Worm (Caenorhabditis elegans): ENCODE data around the gene swsn-7.

Gene swsn-7

DNA sequence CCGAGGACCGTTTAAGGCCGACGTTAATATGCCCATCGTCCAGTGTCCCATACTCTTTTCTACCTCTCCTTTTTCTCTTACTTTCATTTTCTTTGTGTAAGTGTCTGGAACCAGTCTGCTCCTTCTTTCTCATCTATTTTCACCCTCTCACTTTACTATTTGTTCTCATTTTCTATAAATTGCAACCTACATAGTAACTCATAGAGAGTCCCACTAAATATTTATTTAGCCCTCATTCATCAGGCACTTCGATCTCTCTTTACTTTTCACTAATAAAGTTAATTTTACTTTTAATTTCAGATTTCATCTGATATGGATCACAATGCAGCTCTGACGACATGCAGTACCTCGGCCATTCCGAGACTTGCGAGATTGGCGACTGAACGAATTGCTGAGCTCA, 10.2 kb downstream of the swsn-7 start, which contains the start of gene zyg-11:
Gene zyg-11 (plus strand): TSS at position 301 of the 400 bp plus-strand sequence.
- TF ChIP-seq nhr-76 (tag; optimal IDR thresholded peaks at IDR 0.05) = no peak
- no peak for TF ChIP-seq flh-1 (GFP tag; optimal IDR thresholded peaks at IDR 0.05)
- TF ChIP-seq ceh-43 (GFP tag; optimal IDR thresholded peaks at IDR 0.05) = no peak
- TF ChIP-seq mep-1 (tag; optimal IDR thresholded peaks at IDR 0.05) = no peak
- no peak for TF ChIP-seq zip-8 (tag; optimal IDR thresholded peaks at IDR 0.05)
- no peak for TF ChIP-seq sem-2 (GFP tag; optimal IDR thresholded peaks at IDR 0.05)
- no peak for TF ChIP-seq ces-1 (GFP tag; optimal IDR thresholded peaks at IDR 0.05)
- TF ChIP-seq lin-32 (GFP tag; optimal IDR thresholded peaks at IDR 0.05) = no peak
- TF ChIP-seq sptf-1 (tag; optimal IDR thresholded peaks at IDR 0.05) = no peak
- no peak for TF ChIP-seq nhr-12 (tag; optimal IDR thresholded peaks at IDR 0.05)
- no peak for TF ChIP-seq snpc-4 (tag; optimal IDR thresholded peaks at IDR 0.05)
- no peak for TF ChIP-seq lin-13 (tag; optimal IDR thresholded peaks at IDR 0.05)
- no peak for TF ChIP-seq ham-2 (GFP tag; optimal IDR thresholded peaks at IDR 0.05)
- no peak for TF ChIP-seq nhr-28 (tag; optimal IDR thresholded peaks at IDR 0.05)
- no peak for TF ChIP-seq lsy-2 (tag; optimal IDR thresholded peaks at IDR 0.05)

DNA sequence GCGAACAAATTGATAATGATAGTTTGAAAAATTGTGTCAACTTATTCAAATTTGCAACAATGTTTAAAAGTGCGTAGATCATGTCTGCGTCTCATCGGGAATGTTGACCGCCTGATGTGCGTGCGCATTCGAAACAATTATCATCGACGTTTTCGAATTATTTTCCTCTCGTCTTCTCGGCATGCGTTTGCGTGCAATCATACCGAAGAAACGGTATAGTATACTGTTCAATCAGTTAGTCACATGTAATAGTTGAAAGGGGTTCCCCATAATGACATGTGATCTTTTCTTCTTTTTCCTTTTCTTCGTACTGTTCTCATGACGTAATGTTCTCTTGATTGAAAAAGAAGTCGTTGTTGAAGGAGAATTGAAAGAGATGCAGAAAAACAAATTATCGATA, 10.8 kb downstream of the swsn-7 start:
- TF ChIP-seq unc-39 (tag; optimal IDR thresholded peaks at IDR 0.05) (no peak), zip-8 (tag; optimal IDR thresholded peaks at IDR 0.05) (peak; percentile 2)

DNA sequence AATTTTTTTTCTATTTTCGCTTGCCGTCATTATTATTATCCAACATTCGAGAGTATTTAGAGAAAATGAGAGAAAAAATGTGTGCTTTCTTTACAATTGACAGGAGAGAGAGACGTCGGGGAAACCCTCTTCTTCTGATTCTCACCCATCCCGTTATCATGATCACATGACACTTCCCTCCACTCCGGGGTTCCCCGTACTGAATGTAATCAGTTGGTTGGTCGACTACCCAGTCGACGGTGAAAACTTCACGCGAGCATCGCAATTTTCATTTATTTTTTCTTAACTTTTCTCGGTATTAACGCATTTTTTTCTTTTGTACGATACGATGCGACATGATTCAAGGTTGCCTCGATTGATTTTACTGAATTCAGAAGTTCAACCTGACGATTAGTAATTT, 11.4 kb downstream of the swsn-7 start:
- TF ChIP-seq sem-2 (GFP tag; optimal IDR thresholded peaks at IDR 0.05) = no peak
- no peak for TF ChIP-seq drap-1 (GFP tag; optimal IDR thresholded peaks at IDR 0.05)
- TF ChIP-seq flh-1 (GFP tag; optimal IDR thresholded peaks at IDR 0.05) = no peak
- TF ChIP-seq ceh-83 (GFP tag; optimal IDR thresholded peaks at IDR 0.05) = no peak
- TF ChIP-seq snpc-4 (tag; optimal IDR thresholded peaks at IDR 0.05) = no peak
- TF ChIP-seq nhr-2 (tag; optimal IDR thresholded peaks at IDR 0.05) = no peak
- no peak for TF ChIP-seq unc-39 (tag; optimal IDR thresholded peaks at IDR 0.05)
- TF ChIP-seq ztf-11 (tag; optimal IDR thresholded peaks at IDR 0.05) = no peak
- TF ChIP-seq ceh-39 (tag; optimal IDR thresholded peaks at IDR 0.05) = no peak
- TF ChIP-seq hlh-1 (tag; optimal IDR thresholded peaks at IDR 0.05) = no peak
- no peak for TF ChIP-seq lin-13 (tag; optimal IDR thresholded peaks at IDR 0.05)
- TF ChIP-seq elt-3 (tag; optimal IDR thresholded peaks at IDR 0.05) = no peak
- no peak for TF ChIP-seq cnd-1 (tag; optimal IDR thresholded peaks at IDR 0.05)
- TF ChIP-seq mep-1 (tag; optimal IDR thresholded peaks at IDR 0.05) = no peak
- no peak for TF ChIP-seq nhr-76 (tag; optimal IDR thresholded peaks at IDR 0.05)
- no peak for TF ChIP-seq M03D4.4 (tag; optimal IDR thresholded peaks at IDR 0.05)
- no peak for TF ChIP-seq mab-5 (tag; optimal IDR thresholded peaks at IDR 0.05)
- no peak for TF ChIP-seq nhr-12 (tag; optimal IDR thresholded peaks at IDR 0.05)
- TF ChIP-seq lin-32 (GFP tag; optimal IDR thresholded peaks at IDR 0.05) = no peak

DNA sequence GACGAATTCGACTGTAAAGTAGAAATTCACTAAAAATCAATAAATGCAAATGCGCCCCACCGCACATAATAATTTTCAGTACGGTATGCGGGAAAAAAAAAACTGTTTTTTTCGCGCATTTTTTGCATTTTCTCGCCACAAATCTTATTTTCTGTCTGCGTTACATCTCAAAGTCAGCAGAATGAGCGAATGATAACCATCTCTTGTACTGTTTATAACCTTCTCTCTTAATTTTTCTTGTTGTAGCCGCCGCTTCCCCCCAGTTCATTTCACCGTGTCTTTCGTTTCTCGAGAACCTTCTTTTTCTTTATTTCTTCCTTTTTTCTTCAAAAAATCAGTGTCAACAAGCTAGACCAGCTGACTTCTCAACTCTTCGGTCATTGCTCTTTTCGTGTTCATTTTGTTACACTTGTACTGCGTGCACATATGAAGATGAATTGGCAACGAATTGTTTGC, 12.1 kb downstream of the swsn-7 start:
- TF ChIP-seq lsy-2 (tag; optimal IDR thresholded peaks at IDR 0.05) = peak; percentile 58
- no peak for TF ChIP-seq blmp-1 (tag; optimal IDR thresholded peaks at IDR 0.05)
- no peak for TF ChIP-seq bed-3 (GFP tag; optimal IDR thresholded peaks at IDR 0.05)
- TF ChIP-seq ces-1 (GFP tag; optimal IDR thresholded peaks at IDR 0.05) = peak; percentile 2
- no peak for TF ChIP-seq snpc-4 (tag; optimal IDR thresholded peaks at IDR 0.05)
- TF ChIP-seq nhr-2 (tag; optimal IDR thresholded peaks at IDR 0.05) = no peak
- TF ChIP-seq mls-2 (tag; optimal IDR thresholded peaks at IDR 0.05) = no peak
- TF ChIP-seq hlh-1 (tag; optimal IDR thresholded peaks at IDR 0.05) = peak; percentile 53
- TF ChIP-seq unc-120 (tag; optimal IDR thresholded peaks at IDR 0.05; ENCODE audit: poor library complexity, severe bottlenecking) = no peak
- no peak for TF ChIP-seq drap-1 (GFP tag; optimal IDR thresholded peaks at IDR 0.05)

DNA sequence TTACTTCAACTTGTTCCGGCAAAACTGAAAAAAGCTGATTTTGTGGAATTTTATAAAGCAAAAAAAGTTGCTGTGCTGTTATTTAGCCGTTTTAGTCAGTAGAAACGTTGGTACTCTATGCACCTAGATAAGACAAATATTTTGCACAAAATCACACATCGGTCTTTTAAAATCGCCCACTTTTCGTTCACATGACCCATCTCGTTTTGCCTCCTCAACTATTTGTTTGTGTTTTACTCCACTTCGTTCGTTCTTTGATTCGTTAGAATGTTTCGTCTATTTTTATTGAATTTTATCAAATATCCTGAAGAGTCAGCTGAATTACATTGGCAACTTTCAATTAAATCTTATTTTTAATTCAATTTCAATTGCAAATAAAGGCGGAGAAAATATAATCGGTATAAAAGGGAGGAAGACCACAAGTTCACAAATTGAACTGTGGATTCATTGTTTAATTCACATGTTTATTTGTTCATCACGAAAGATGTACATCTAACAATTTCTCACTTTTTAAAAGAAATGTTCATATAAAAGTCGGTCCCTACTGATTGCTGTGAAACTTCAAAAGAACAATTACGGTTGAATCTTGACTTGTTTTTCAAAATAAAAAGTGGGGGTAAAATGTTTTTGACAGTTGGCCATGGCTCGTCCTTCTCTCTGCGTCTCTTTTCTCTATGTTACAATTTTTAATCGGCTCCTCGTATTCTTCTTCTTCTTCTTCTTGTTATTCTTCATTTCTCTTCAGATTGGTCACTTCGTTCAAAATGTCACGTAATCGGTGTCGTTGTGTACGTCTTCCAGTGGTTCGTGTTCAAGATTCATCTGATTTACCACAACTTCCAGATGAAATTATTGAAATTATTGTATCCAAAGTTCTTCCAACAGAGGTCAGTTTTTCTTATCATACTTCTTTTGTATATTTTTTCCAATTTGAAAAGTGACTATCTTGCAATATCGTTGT, 15.2 kb downstream of the swsn-7 start, which contains the start of gene DH11.2:
Gene DH11.2 (plus strand): TSS at position 746 of the 961 bp plus-strand sequence.
- no peak for TF ChIP-seq ces-1 (GFP tag; optimal IDR thresholded peaks at IDR 0.05)
- peak; percentile 26 for TF ChIP-seq hlh-1 (tag; optimal IDR thresholded peaks at IDR 0.05)

Measured in whole organism, mixed stage, embryonic.